Fruit fly (Drosophila melanogaster): ENCODE measurements around the gene Dred.

- TF ChIP-seq psq (GFP tag; optimal IDR thresholded peaks at IDR 0.05) = no peak
- TF ChIP-seq pan (optimal IDR thresholded peaks at IDR 0.05) = no peak
- TF ChIP-seq br (GFP tag; optimal IDR thresholded peaks at IDR 0.05) = no peak
- TF ChIP-seq sv (GFP tag; optimal IDR thresholded peaks at IDR 0.05) = no peak
- TF ChIP-seq Hr78 (GFP tag; optimal IDR thresholded peaks at IDR 0.05) = no peak
- no peak for TF ChIP-seq fru (GFP tag; optimal IDR thresholded peaks at IDR 0.05)
- no peak for TF ChIP-seq Abd-B (GFP tag; optimal IDR thresholded peaks at IDR 0.05)
- TF ChIP-seq OdsH (GFP tag; optimal IDR thresholded peaks at IDR 0.05) = no peak
- no peak for TF ChIP-seq CrebA (GFP tag; optimal IDR thresholded peaks at IDR 0.05; ENCODE audit: borderline replicate concordance)
- TF ChIP-seq jim (GFP tag; optimal IDR thresholded peaks at IDR 0.05) = no peak
- no peak for TF ChIP-seq Dfd (GFP tag; optimal IDR thresholded peaks at IDR 0.05)
- no peak for TF ChIP-seq Rel (GFP tag; optimal IDR thresholded peaks at IDR 0.05)
- TF ChIP-seq Rel (tag; optimal IDR thresholded peaks at IDR 0.05) = no peak
These were observed 40.2 kb downstream of the Dred start, which contains the start of gene CG9452 for dm6 chr3L:19503770-19504169.

All from whole organism, wandering third instar larva.